Worm (Caenorhabditis elegans): Measurements from ENCODE around the gene tald-1.

DNA sequence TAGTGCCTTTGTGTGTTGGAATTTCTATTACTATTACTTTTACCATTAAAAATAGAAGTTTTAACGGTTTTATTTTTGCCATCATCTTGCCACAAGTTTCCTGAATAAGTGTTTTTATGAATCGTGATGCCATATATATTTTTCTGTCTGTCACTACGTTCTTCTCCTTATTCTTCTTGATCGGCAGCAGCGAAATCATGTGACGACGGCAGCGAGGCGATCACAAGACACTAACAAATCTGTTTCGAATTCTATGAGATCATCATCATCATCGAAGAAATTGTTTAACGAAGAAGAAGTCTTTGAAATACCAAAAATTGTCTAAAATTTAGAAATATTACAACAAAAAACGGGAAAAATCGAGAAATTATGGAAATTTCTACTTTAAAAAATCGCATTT is 16.0 kb downstream of the tald-1 start:
- TF ChIP-seq ceh-48 (tag; optimal IDR thresholded peaks at IDR 0.05) (no peak), rnt-1 (tag; optimal IDR thresholded peaks at IDR 0.05) (no peak), tbx-2 (tag; optimal IDR thresholded peaks at IDR 0.05) (no peak), dmd-4 (tag; optimal IDR thresholded peaks at IDR 0.05; ENCODE audit: borderline replicate concordance) (no peak), ama-1 (optimal IDR thresholded peaks at IDR 0.05) (no peak), ref-2 (tag; optimal IDR thresholded peaks at IDR 0.05) (no peak), pqm-1 (tag; optimal IDR thresholded peaks at IDR 0.05) (no peak), nhr-11 (tag; optimal IDR thresholded peaks at IDR 0.05) (no peak), hlh-15 (tag; optimal IDR thresholded peaks at IDR 0.05) (no peak), lim-6 (tag; optimal IDR thresholded peaks at IDR 0.05) (no peak), sox-4 (tag; optimal IDR thresholded peaks at IDR 0.05) (no peak), odd-2 (tag; optimal IDR thresholded peaks at IDR 0.05) (no peak), che-1 (tag; optimal IDR thresholded peaks at IDR 0.05) (no peak), pha-4 (tag; optimal IDR thresholded peaks at IDR 0.05) (no peak)

All from whole organism, late embryonic.